Worm (Caenorhabditis elegans): Measurements from ENCODE around the gene tag-325.

DNA sequence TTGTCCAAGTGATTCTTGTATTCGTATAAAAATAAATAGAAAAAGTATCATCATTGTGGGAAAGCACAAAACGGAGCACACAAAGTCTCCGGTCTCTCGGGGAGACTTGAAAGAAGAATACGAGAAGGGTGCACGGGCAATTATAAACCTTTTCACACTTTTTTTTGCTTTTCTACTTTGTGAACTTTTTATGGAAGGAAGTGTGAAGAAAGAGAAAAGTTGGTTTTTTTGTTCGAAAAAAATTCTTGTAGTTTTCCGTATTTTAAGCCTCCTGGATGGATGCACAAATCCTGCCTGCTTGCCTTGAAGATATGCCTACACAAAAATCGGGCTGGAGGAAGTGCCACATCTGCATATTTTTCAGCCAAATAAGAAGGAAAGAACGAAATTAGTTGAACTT lies 18.6 kb upstream of the tag-325 start, which contains the start of gene B0393.7:
- TF ChIP-seq snpc-4 (GFP tag; optimal IDR thresholded peaks at IDR 0.05) (no peak), snpc-4 (tag; optimal IDR thresholded peaks at IDR 0.05) (no peak), unc-62 (GFP tag; optimal IDR thresholded peaks at IDR 0.05) (no peak), rcor-1 (GFP tag; IDR thresholded peaks at IDR 0.05) (no peak), mes-4 (tag; optimal IDR thresholded peaks at IDR 0.05) (no peak), sea-2 (GFP tag; IDR thresholded peaks at IDR 0.05) (no peak), hsf-1 (GFP tag; IDR thresholded peaks at IDR 0.05) (no peak), lsy-27 (tag; optimal IDR thresholded peaks at IDR 0.05; ENCODE audit: borderline replicate concordance, insufficient read depth) (no peak), F49E8.2 (tag; optimal IDR thresholded peaks at IDR 0.05; ENCODE audit: insufficient read depth) (no peak), nhr-80 (tag; optimal IDR thresholded peaks at IDR 0.05) (no peak), ztf-28 (GFP tag; IDR thresholded peaks at IDR 0.05) (no peak)

All from whole organism, young adult.